Fruit fly (Drosophila melanogaster) whole organism, adult: ENCODE data around the gene CG10137.
A peak's percentile ranks its signal among the peaks of the same experiment; 100 is the strongest.

Experiments
- CG33017 ChIP-seq: fragments of 200-800 bp; sonication (Bioruptor generic); optimal IDR thresholded peaks from 2 replicates; lab custom pipeline; 2018; ENCODE audit warnings: missing biosample characterization, mild to moderate bottlenecking, missing genetic modification characterization, moderate library complexity
- Crg-1 ChIP-seq: fragments of 200-800 bp; sonication (Bioruptor generic); optimal IDR thresholded peaks from 2 replicates; lab custom pipeline; 2016; ENCODE audit warnings: missing biosample characterization, missing genetic modification characterization
- Mnt ChIP-seq: fragments of 200-800 bp; sonication (Bioruptor generic); optimal IDR thresholded peaks from 2 replicates; lab custom pipeline; 2016; ENCODE audit warnings: missing biosample characterization, mild to moderate bottlenecking, missing genetic modification characterization
- cnc ChIP-seq, 2 experiments: fragments of >200 bp; optimal IDR thresholded peaks; 2 replicates each; lab custom pipeline; 2017
- toe ChIP-seq: fragments of 200-800 bp; sonication (Bioruptor generic); optimal IDR thresholded peaks from 2 replicates; lab custom pipeline; 2016; ENCODE audit warnings: missing biosample characterization, missing genetic modification characterization

DNA sequence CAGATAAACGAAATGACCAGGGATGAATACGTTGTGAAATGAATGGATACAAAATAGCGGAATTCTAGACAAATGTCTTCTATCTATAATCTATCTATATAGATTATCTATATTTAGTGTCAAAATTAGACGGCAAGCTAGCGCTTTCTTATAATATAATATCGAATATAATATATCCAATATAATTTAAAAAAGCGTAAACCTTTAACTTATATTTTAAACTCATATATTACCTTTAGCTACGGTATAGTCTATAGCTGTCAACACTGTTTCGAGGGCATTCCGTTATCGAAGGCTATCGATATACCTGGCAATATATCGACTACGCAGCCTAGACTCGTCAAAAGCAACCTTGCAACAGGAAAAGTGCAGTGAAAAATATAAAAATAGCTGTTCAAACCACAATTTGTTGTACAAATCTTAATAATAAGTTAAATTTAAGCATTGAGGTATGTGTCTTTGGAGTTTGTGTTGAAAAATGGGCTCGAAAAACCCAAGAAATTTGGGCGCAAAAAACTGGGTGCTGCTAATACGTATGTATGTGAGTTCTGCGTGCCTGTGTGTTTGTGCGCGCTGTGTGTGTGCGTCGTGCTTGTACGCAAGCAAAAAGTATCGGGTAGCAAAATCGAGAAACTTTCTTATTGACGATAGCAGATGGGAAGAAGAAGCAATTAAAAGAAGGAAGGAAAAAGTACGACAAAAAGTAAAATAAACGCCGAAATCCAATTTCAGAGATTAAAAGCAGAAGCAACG is 33.4 kb upstream of the CG10137 start, which contains the start of the genes swm and Ctu2:
- TF ChIP-seq Crg-1 (GFP tag; lab: Kevin White, UChicago) (peak; percentile 46), CG33017 (peak; percentile 59), cnc (optimal IDR thresholded peaks at IDR 0.05; lab: Kevin White, UChicago) (no peak), Mnt (GFP tag; lab: Kevin White, UChicago) (peak; percentile 37), toe (GFP tag; lab: Kevin White, UChicago) (no peak)
